Fruit fly (Drosophila melanogaster) whole organism, embryonic: ENCODE results near the gene Nmt.
A peak's percentile ranks its signal among the peaks of the same experiment; 100 is the strongest.

Source experiments
- Atf6 ChIP-seq: fragments of 200-800 bp; sonication (Bioruptor generic); IDR thresholded peaks from 2 replicates; pipeline ENCODE4 v1.3.6; 2022; ENCODE audit warnings: missing biosample characterization, missing genetic modification characterization
- Bgb ChIP-seq: fragments of 200-800 bp; sonication (Bioruptor generic); IDR thresholded peaks from 2 replicates; pipeline ENCODE4 v1.3.6; 2022; ENCODE audit warnings: missing biosample characterization, missing genetic modification characterization; ENCODE audit not compliant: partially characterized antibody
- BtbVII ChIP-seq: fragments of 200-800 bp; sonication (Bioruptor generic); optimal IDR thresholded peaks from 3 replicates; lab custom pipeline; 2017; ENCODE audit warnings: missing biosample characterization, mild to moderate bottlenecking, missing genetic modification characterization
- Bteb2 ChIP-seq: fragments of 200-800 bp; sonication (Bioruptor generic); optimal IDR thresholded peaks from 2 replicates; lab custom pipeline; 2016; ENCODE audit warnings: missing biosample characterization, missing genetic modification characterization
- CG11560 ChIP-seq: fragments of 200-800 bp; sonication (Bioruptor generic); IDR thresholded peaks from 3 replicates; pipeline ENCODE4 v1.3.6; 2022; ENCODE audit warnings: missing biosample characterization, missing genetic modification characterization
- CG13123 ChIP-seq: fragments of 200-800 bp; sonication (Bioruptor generic); optimal IDR thresholded peaks from 2 replicates; lab custom pipeline; 2016; ENCODE audit warnings: missing biosample characterization, missing genetic modification characterization
- CG13296 ChIP-seq: fragments of 200-800 bp; sonication (Bioruptor generic); optimal IDR thresholded peaks from 3 replicates; lab custom pipeline; 2018; ENCODE audit warnings: missing biosample characterization, mild to moderate bottlenecking, missing genetic modification characterization
- CG16815 ChIP-seq: fragments of 200-800 bp; sonication (Bioruptor generic); optimal IDR thresholded peaks from 3 replicates; lab custom pipeline; 2017; ENCODE audit warnings: missing biosample characterization, mild to moderate bottlenecking, missing genetic modification characterization
- CG18476 ChIP-seq: fragments of 200-800 bp; sonication (Bioruptor generic); optimal IDR thresholded peaks from 2 replicates; lab custom pipeline; 2016; ENCODE audit warnings: missing biosample characterization, mild to moderate bottlenecking, missing genetic modification characterization
- CG30020 ChIP-seq: fragments of 200-800 bp; optimal IDR thresholded peaks from 2 replicates; lab custom pipeline; 2019; ENCODE audit warnings: missing biosample characterization, mild to moderate bottlenecking, missing genetic modification characterization, moderate library complexity
- CG32532 ChIP-seq: fragments of 200-800 bp; sonication (Bioruptor generic); IDR thresholded peaks from 2 replicates; pipeline ENCODE4 v1.3.6; 2022; ENCODE audit warnings: missing biosample characterization, missing genetic modification characterization
- CG34224 ChIP-seq: fragments of 200-800 bp; sonication (Bioruptor generic); IDR thresholded peaks from 3 replicates; pipeline ENCODE4 v1.3.6; 2022; ENCODE audit warnings: missing biosample characterization, missing genetic modification characterization; ENCODE audit not compliant: partially characterized antibody
- CG42726 ChIP-seq: fragments of 200-800 bp; sonication (Bioruptor generic); IDR thresholded peaks from 2 replicates; pipeline ENCODE4 v1.3.6; 2022; ENCODE audit warnings: missing biosample characterization, missing genetic modification characterization; ENCODE audit not compliant: partially characterized antibody
- CG4617 ChIP-seq: fragments of 200-800 bp; sonication (Bioruptor generic); optimal IDR thresholded peaks from 3 replicates; lab custom pipeline; 2016; ENCODE audit warnings: missing biosample characterization, missing genetic modification characterization, borderline replicate concordance
- CG4730 ChIP-seq: fragments of 200-800 bp; sonication (Bioruptor generic); IDR thresholded peaks from 2 replicates; pipeline ENCODE4 v1.3.6; 2022; ENCODE audit warnings: missing biosample characterization, missing genetic modification characterization
- CG7372 ChIP-seq: fragments of 200-800 bp; sonication (Bioruptor generic); IDR thresholded peaks from 2 replicates; pipeline ENCODE4 v1.3.6; 2022; ENCODE audit warnings: missing biosample characterization, missing genetic modification characterization
- CG8089 ChIP-seq: fragments of 200-800 bp; sonication (Bioruptor generic); optimal IDR thresholded peaks from 3 replicates; lab custom pipeline; 2016; ENCODE audit warnings: missing biosample characterization, missing genetic modification characterization
- CG8359 ChIP-seq: fragments of 200-800 bp; sonication (Bioruptor generic); optimal IDR thresholded peaks from 2 replicates; lab custom pipeline; 2017; ENCODE audit warnings: missing biosample characterization, mild to moderate bottlenecking, missing genetic modification characterization, borderline replicate concordance
- CTCF ChIP-seq: fragments of 200-800 bp; sonication (Bioruptor generic); optimal IDR thresholded peaks from 2 replicates; lab custom pipeline; 2017; ENCODE audit warnings: missing biosample characterization, mild to moderate bottlenecking, missing genetic modification characterization, moderate library complexity
- CoRest ChIP-seq: fragments of 200-800 bp; sonication (Bioruptor generic); optimal IDR thresholded peaks from 3 replicates; lab custom pipeline; 2018; ENCODE audit warnings: missing biosample characterization, mild to moderate bottlenecking, missing genetic modification characterization, moderate library complexity
- Dip2 ChIP-seq: fragments of 200-800 bp; sonication (Bioruptor generic); IDR thresholded peaks from 2 replicates; pipeline ENCODE4 v1.3.6; 2022; ENCODE audit warnings: missing biosample characterization, missing genetic modification characterization
- Dip3 ChIP-seq: fragments of 200-800 bp; sonication (Bioruptor generic); optimal IDR thresholded peaks from 3 replicates; lab custom pipeline; 2016; ENCODE audit warnings: missing biosample characterization, missing genetic modification characterization
- Dll ChIP-seq: fragments of 200-800 bp; sonication (Bioruptor generic); IDR thresholded peaks from 4 replicates; pipeline ENCODE4 v1.3.6; 2022; ENCODE audit warnings: missing biosample characterization, missing genetic modification characterization; ENCODE audit not compliant: partially characterized antibody
- Eip74EF ChIP-seq, 2 experiments: fragments of 200-800 bp in 1 of 2; fragments of >200 bp in 1 of 2; sonication (Bioruptor generic) in 1 of 2; optimal IDR thresholded peaks; 2 replicates each; lab custom pipeline; 2017 to 2019; ENCODE audit warnings: missing biosample characterization in 2 of 2, missing genetic modification characterization in 2 of 2, mild to moderate bottlenecking in 1 of 2, moderate library complexity in 1 of 2
- Hey ChIP-seq: fragments of 200-800 bp; sonication (Bioruptor generic); optimal IDR thresholded peaks from 3 replicates; lab custom pipeline; 2018; ENCODE audit warnings: missing biosample characterization, mild to moderate bottlenecking, missing genetic modification characterization
- Lim3 ChIP-seq: fragments of 200-800 bp; sonication (Bioruptor generic); IDR thresholded peaks from 2 replicates; pipeline ENCODE4 v1.3.6; 2022; ENCODE audit warnings: missing biosample characterization, missing genetic modification characterization
- MBD-R2 ChIP-seq: fragments of 200-800 bp; sonication (Bioruptor generic); IDR thresholded peaks from 2 replicates; pipeline ENCODE4 v1.3.6; 2022; ENCODE audit warnings: missing biosample characterization, missing genetic modification characterization
- Sry-δ ChIP-seq: fragments of 200-800 bp; sonication (Bioruptor generic); optimal IDR thresholded peaks from 2 replicates; lab custom pipeline; 2016; ENCODE audit warnings: missing biosample characterization, missing genetic modification characterization
- Xbp1 ChIP-seq: fragments of 200-800 bp; sonication (Bioruptor generic); optimal IDR thresholded peaks from 3 replicates; lab custom pipeline; 2016; ENCODE audit warnings: missing biosample characterization, mild to moderate bottlenecking, missing genetic modification characterization
- ash1 ChIP-seq: fragments of 200-800 bp; sonication (Bioruptor generic); optimal IDR thresholded peaks from 2 replicates; lab custom pipeline; 2018; ENCODE audit warnings: missing biosample characterization, mild to moderate bottlenecking, missing genetic modification characterization
- exex ChIP-seq: fragments of 200-800 bp; sonication (Bioruptor generic); optimal IDR thresholded peaks from 4 replicates; lab custom pipeline; 2018; ENCODE audit warnings: missing biosample characterization, mild to moderate bottlenecking, missing genetic modification characterization, moderate library complexity
- gem ChIP-seq: fragments of 200-800 bp; sonication (Bioruptor generic); optimal IDR thresholded peaks from 2 replicates; lab custom pipeline; 2019; ENCODE audit warnings: missing biosample characterization, mild to moderate bottlenecking, missing genetic modification characterization, moderate library complexity
- gsb-n ChIP-seq: fragments of 200-800 bp; sonication (Bioruptor generic); optimal IDR thresholded peaks from 3 replicates; lab custom pipeline; 2018; ENCODE audit warnings: missing biosample characterization, mild to moderate bottlenecking, missing genetic modification characterization
- her ChIP-seq: fragments of 200-800 bp; sonication (Bioruptor generic); optimal IDR thresholded peaks from 2 replicates; lab custom pipeline; 2016; ENCODE audit warnings: missing biosample characterization, missing genetic modification characterization
- kah ChIP-seq: fragments of 200-800 bp; sonication (Bioruptor generic); optimal IDR thresholded peaks from 2 replicates; lab custom pipeline; 2018; ENCODE audit warnings: missing biosample characterization, mild to moderate bottlenecking, missing genetic modification characterization
- knrl ChIP-seq: fragments of 200-800 bp; sonication (Bioruptor generic); IDR thresholded peaks from 3 replicates; pipeline ENCODE4 v1.3.6; 2022; ENCODE audit warnings: missing biosample characterization, missing genetic modification characterization; ENCODE audit not compliant: partially characterized antibody
- lab ChIP-seq: fragments of 200-800 bp; sonication (Bioruptor generic); optimal IDR thresholded peaks from 3 replicates; lab custom pipeline; 2017; ENCODE audit warnings: missing biosample characterization, missing genetic modification characterization, mild to moderate bottlenecking, moderate library complexity, missing genetic modification reagents
- nerfin-2 ChIP-seq: fragments of 200-800 bp; sonication (Bioruptor generic); IDR thresholded peaks from 2 replicates; pipeline ENCODE4 v1.3.6; 2022; ENCODE audit warnings: missing biosample characterization, missing genetic modification characterization; ENCODE audit not compliant: partially characterized antibody
- nmo ChIP-seq: fragments of 200-800 bp; sonication (Bioruptor generic); optimal IDR thresholded peaks from 2 replicates; lab custom pipeline; 2018; ENCODE audit warnings: missing biosample characterization, mild to moderate bottlenecking, missing genetic modification characterization, moderate library complexity
- odd ChIP-seq: fragments of 200-800 bp; sonication (Bioruptor generic); optimal IDR thresholded peaks from 2 replicates; lab custom pipeline; 2017; ENCODE audit warnings: missing biosample characterization, mild to moderate bottlenecking, missing genetic modification characterization
- onecut ChIP-seq: fragments of 200-800 bp; sonication (Bioruptor generic); IDR thresholded peaks from 2 replicates; pipeline ENCODE4 v1.3.6; 2022; ENCODE audit warnings: missing biosample characterization, missing genetic modification characterization
- pan ChIP-seq, 4 experiments: fragments of >200 bp in 3 of 4; fragments of 200-800 bp in 1 of 4; sonication (Bioruptor generic) in 1 of 4; optimal IDR thresholded peaks in 3 of 4; IDR thresholded peaks in 1 of 4; 2 replicates each; pipeline versions ENCODE4 v1.3.6 to Lab custom; 2017 to 2022; ENCODE audit warnings: missing biosample characterization in 2 of 4, missing genetic modification characterization in 2 of 4, mixed read lengths in 1 of 4
- ro ChIP-seq: fragments of 200-800 bp; sonication (Bioruptor generic); IDR thresholded peaks from 2 replicates; pipeline ENCODE4 v1.3.6; 2022; ENCODE audit warnings: missing biosample characterization, missing genetic modification characterization
- sens ChIP-seq: fragments of 200-800 bp; sonication (Bioruptor generic); peaks from one replicate; lab custom pipeline; 2016; ENCODE audit warnings: missing biosample characterization, missing genetic modification characterization
- seq ChIP-seq: fragments of 200-800 bp; sonication (Bioruptor generic); IDR thresholded peaks from 2 replicates; pipeline ENCODE4 v1.3.6; 2022; ENCODE audit warnings: missing biosample characterization, missing genetic modification characterization
- sr ChIP-seq: fragments of 200-800 bp; sonication (Bioruptor generic); IDR thresholded peaks from 3 replicates; pipeline ENCODE4 v1.3.6; 2022; ENCODE audit warnings: missing biosample characterization, missing genetic modification characterization
- zfh1 ChIP-seq: fragments of 200-800 bp; sonication (Bioruptor generic); IDR thresholded peaks from 3 replicates; pipeline ENCODE4 v1.3.6; 2022; ENCODE audit warnings: missing biosample characterization, missing genetic modification characterization

Gene Nmt

dm6 chr3L:8128396-8129050 lies 49.7 kb downstream of the Nmt start (continued):
- TF ChIP-seq exex (tag; lab: Kevin White, UChicago) = peak; percentile 15
- TF ChIP-seq kah = peak; percentile 81
- TF ChIP-seq pan (optimal IDR thresholded peaks at IDR 0.05; lab: Kevin White, UChicago) = no peak
- TF ChIP-seq pan (GFP tag; optimal IDR thresholded peaks at IDR 0.05 in 1 of 2, IDR thresholded peaks at IDR 0.05 in 1 of 2) = peak in 1 of 2 experiments; percentile 20
- 0 out of 3 replicates have a peak, but pooled peaks have one; percentile 16 for TF ChIP-seq zfh1 (GFP tag; lab: Robert Waterston, UW)
- TF ChIP-seq CG32532 = 0 out of 2 replicates have a peak, but pooled peaks have one; percentile 27
- TF ChIP-seq seq (GFP tag; lab: Robert Waterston, UW) = 0 out of 2 replicates have a peak, but pooled peaks have one; percentile 6
- TF ChIP-seq, all 482 proteins: peak for 13

- TF ChIP-seq Dip3 (GFP tag; lab: Kevin White, UChicago) (peak; percentile 73), CG11560 (tag; lab: Robert Waterston, UW) (peak; percentile 84), CG13296 (GFP tag; lab: Kevin White, UChicago) (peak; percentile 93), Sry-δ (GFP tag; lab: Kevin White, UChicago) (peak; percentile 26), lab (GFP tag; lab: Kevin White, UChicago) (peak; percentile 97), CG8089 (GFP tag; lab: Kevin White, UChicago) (peak; percentile 45), Hey (tag; lab: Kevin White, UChicago) (no peak), Atf6 (GFP tag; lab: Robert Waterston, UW) (peak; percentile 93), CG42726 (GFP tag; lab: Robert Waterston, UW) (no peak), knrl (GFP tag; lab: Robert Waterston, UW) (peak; percentile 57; the same call in 2 of the 3 replicates), CG4617 (peak; percentile 88), sr (GFP tag; lab: Robert Waterston, UW) (peak; percentile 24; the same call in 1 of the 3 replicates), onecut (peak; percentile 67), CG18476 (GFP tag; lab: Kevin White, UChicago) (peak; percentile 86), ash1 (GFP tag; lab: Kevin White, UChicago) (peak; percentile 68), sens (GFP tag; lab: Kevin White, UChicago) (peak; percentile 96), Lim3 (GFP tag; lab: Robert Waterston, UW) (no peak), nmo (GFP tag; lab: Kevin White, UChicago) (peak; percentile 94), her (GFP tag; lab: Kevin White, UChicago) (peak; percentile 63), nerfin-2 (GFP tag; lab: Robert Waterston, UW) (no peak), odd (peak; percentile 86), Bteb2 (GFP tag; lab: Kevin White, UChicago) (peak; percentile 71), CG4730 (GFP tag; lab: Robert Waterston, UW) (peak; percentile 84), CoRest (tag; lab: Kevin White, UChicago) (peak; percentile 94), Xbp1 (GFP tag; lab: Kevin White, UChicago) (peak; percentile 95), Dip2 (GFP tag; lab: Robert Waterston, UW) (no peak), gem (peak; percentile 96), CTCF (peak; percentile 30), Eip74EF (GFP tag; optimal IDR thresholded peaks at IDR 0.05; lab: Kevin White, UChicago) (peak in 1 of 2 experiments; percentile 71), BtbVII (peak; percentile 94), CG30020 (peak; percentile 82), Dll (GFP tag; lab: Robert Waterston, UW) (no peak), MBD-R2 (GFP tag; lab: Robert Waterston, UW) (peak; percentile 97), CG7372 (GFP tag; lab: Robert Waterston, UW) (peak; percentile 90), CG8359 (GFP tag; lab: Kevin White, UChicago) (peak; percentile 61), ro (peak; percentile 65), CG34224 (GFP tag; lab: Robert Waterston, UW) (no peak), gsb-n (tag; lab: Kevin White, UChicago) (no peak), CG13123 (peak; percentile 91), CG16815 (peak; percentile 87), Bgb (GFP tag; lab: Robert Waterston, UW) (peak; percentile 37; the same call in 1 of the 2 replicates)
These were observed 50.5 kb downstream of the Nmt start, which contains the start of the genes Cds and Uba2 for dm6 chr3L:8127712-8128210. Gene Cds (plus strand): TSS chr3L:8127762. Gene Uba2 (minus strand): TSS chr3L:8127818.
